Fruit fly (Drosophila melanogaster): Measurements from ENCODE around the gene CG15370.

Gene CG15370

DNA sequence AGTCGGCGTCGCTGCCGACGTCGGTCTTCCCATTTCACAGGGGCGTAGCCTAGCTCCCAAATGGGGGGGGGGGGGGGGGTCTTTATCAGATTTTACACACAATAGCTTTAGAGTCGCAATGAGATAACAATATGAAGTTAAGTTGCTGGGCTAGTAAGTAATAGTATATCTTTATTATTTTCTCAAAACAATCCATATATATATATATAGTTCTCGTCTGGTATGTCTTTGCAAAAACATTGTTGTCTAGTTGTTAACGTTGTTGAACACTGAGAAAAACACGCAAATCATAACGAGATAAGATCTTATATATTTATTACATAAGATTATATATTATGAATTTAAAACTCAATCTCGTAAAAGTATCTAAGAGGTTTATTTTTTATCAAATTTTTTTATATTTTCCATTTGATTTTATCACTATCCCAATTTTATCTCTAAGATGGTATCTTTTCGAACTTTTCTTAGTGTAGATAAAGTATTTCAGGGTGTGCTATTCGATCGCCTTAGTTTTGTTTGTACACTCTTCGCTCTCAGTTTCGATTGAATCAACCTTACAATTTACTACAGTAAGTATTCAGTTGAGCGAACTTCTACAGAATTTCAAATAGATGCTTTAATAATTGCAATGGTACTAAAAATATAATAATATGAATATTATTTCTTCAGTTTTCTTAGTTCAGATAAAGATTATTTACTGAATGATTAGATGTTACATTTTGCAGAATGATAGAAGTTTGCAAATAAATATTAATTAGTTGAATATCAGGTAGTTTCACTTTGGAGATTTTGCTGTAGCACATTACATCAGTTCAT is 23.2 kb upstream of the CG15370 start (continued):
- TF ChIP-seq fkh (GFP tag; optimal IDR thresholded peaks at IDR 0.05) (peak; percentile 39), CG6163 (GFP tag; IDR thresholded peaks at IDR 0.05) (peak; percentile 76), CG15336 (GFP tag; IDR thresholded peaks at IDR 0.05) (peak; percentile 66), salr (GFP tag; optimal IDR thresholded peaks at IDR 0.05) (peak; percentile 20 to 48), dac (GFP tag; optimal IDR thresholded peaks at IDR 0.05) (peak; percentile 57), CG3032 (tag; optimal IDR thresholded peaks at IDR 0.05) (peak; percentile 48), CG10631 (GFP tag; optimal IDR thresholded peaks at IDR 0.05) (peak; percentile 25), Hr38 (GFP tag; optimal IDR thresholded peaks at IDR 0.05) (no peak), Smox (GFP tag; optimal IDR thresholded peaks at IDR 0.05) (no peak), lz (GFP tag; optimal IDR thresholded peaks at IDR 0.05) (peak; percentile 10), Lpt (GFP tag; optimal IDR thresholded peaks at IDR 0.05) (no peak), spab (GFP tag; optimal IDR thresholded peaks at IDR 0.05) (peak; percentile 20), topi (GFP tag; optimal IDR thresholded peaks at IDR 0.05) (no peak), svp (GFP tag) (peak; percentile 48), Hr4 (GFP tag; optimal IDR thresholded peaks at IDR 0.05) (peak; percentile 16), CG8119 (GFP tag; IDR thresholded peaks at IDR 0.05) (peak; percentile 64; the same call in 2 of the 3 replicates), acj6 (GFP tag; optimal IDR thresholded peaks at IDR 0.05) (peak; percentile 16)

- TF ChIP-seq topi (GFP tag; optimal IDR thresholded peaks at IDR 0.05) (peak; percentile 10), Eip78C (GFP tag) (peak; percentile 30), Smox (GFP tag; optimal IDR thresholded peaks at IDR 0.05) (no peak), esn (GFP tag; optimal IDR thresholded peaks at IDR 0.05) (no peak), svp (GFP tag) (peak; percentile 23)
Observed at dm6 chrX:9210787-9211186, 14.4 kb upstream of the CG15370 start, which contains the start of gene SmydA-9. SmydA-9 (minus strand) TSS chrX:9210887.

- TF ChIP-seq svp (GFP tag): peak; percentile 37
- TF ChIP-seq esn (GFP tag; optimal IDR thresholded peaks at IDR 0.05): no peak
Observed at dm6 chrX:9214576-9214975, 10.7 kb upstream of the CG15370 start, which contains the start of gene Obp8a. Obp8a (plus strand) TSS chrX:9214876.

- TF ChIP-seq topi (GFP tag; optimal IDR thresholded peaks at IDR 0.05): no peak
- TF ChIP-seq CG15336 (GFP tag; IDR thresholded peaks at IDR 0.05): no peak
- TF ChIP-seq dac (GFP tag; optimal IDR thresholded peaks at IDR 0.05): no peak
- no peak for TF ChIP-seq CG8319 (GFP tag; optimal IDR thresholded peaks at IDR 0.05)
- no peak for TF ChIP-seq CG6808 (GFP tag; optimal IDR thresholded peaks at IDR 0.05)
- no peak for TF ChIP-seq Ets96B (tag; optimal IDR thresholded peaks at IDR 0.05)
Observed at dm6 chrX:9215485-9215884, 9.8 kb upstream of the CG15370 start, which contains the start of gene CG15368. CG15368 (plus strand) TSS chrX:9215785.

DNA sequence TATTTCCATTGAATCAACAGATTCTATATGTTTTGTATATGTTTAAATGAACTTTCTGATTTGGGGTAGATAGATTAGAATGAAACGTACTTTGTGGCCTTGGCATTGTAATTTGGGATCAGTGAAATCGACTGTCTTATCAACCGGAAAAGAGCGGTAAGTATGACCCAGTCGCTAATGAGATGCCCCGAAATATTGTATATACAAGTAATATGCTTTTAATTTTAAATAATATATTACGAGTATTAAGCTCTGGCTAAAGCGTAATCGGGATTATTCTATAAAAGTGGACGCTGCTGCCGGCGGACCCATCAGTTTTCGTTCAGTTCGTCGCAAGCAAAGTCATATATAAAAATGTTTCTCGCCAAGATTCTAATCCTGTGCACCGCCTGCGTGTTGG is 8.7 kb upstream of the CG15370 start, which contains the start of gene CG15369:
Gene CG15369, plus strand, starts transcription at position 301 of the 400 bp plus-strand sequence.
- TF ChIP-seq svp (GFP tag): peak; percentile 60
- no peak for TF ChIP-seq esn (GFP tag; optimal IDR thresholded peaks at IDR 0.05)

DNA sequence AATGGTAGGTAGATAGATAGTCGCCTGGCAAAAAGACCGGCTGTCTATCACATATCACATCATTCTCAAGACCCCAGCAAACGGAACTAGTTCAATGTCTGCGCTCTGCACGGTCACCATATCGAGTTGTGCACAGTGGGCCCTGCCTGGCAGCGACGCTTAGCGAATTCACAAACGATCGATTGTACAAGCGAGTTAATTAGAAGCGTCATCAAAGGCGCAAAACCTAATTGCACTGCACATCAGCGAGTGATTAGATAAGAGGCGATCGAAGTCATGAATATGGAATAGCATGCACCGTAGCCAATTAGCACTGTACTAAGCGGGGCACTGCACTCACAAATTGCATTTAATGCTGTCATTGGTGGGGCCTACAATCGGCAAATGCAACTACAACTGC is 4.8 kb upstream of the CG15370 start:
- peak; percentile 45; the same call in 2 of the 3 replicates for TF ChIP-seq CG8119 (GFP tag; IDR thresholded peaks at IDR 0.05)
- no peak for TF ChIP-seq cyc (GFP tag; optimal IDR thresholded peaks at IDR 0.05)
- no peak for TF ChIP-seq CG10631 (GFP tag; optimal IDR thresholded peaks at IDR 0.05)
- TF ChIP-seq CG16779 (tag; optimal IDR thresholded peaks at IDR 0.05): no peak
- peak; percentile 36 for TF ChIP-seq Hr4 (GFP tag; optimal IDR thresholded peaks at IDR 0.05)
- no peak for TF ChIP-seq ss (GFP tag; optimal IDR thresholded peaks at IDR 0.05)
- TF ChIP-seq Ets96B (tag; optimal IDR thresholded peaks at IDR 0.05): no peak
- no peak for TF ChIP-seq Sox102F (GFP tag; optimal IDR thresholded peaks at IDR 0.05)
- 0 out of 2 replicates have a peak, but pooled peaks have one; percentile 42 for TF ChIP-seq Gug (GFP tag; IDR thresholded peaks at IDR 0.05)
- TF ChIP-seq spab (GFP tag; optimal IDR thresholded peaks at IDR 0.05): no peak
- TF ChIP-seq CG8632 (GFP tag; optimal IDR thresholded peaks at IDR 0.05): no peak
- peak; percentile 15 for TF ChIP-seq dac (GFP tag; optimal IDR thresholded peaks at IDR 0.05)
- no peak for TF ChIP-seq svp (GFP tag)
- no peak for TF ChIP-seq fkh (GFP tag; optimal IDR thresholded peaks at IDR 0.05)
- peak; percentile 32 for TF ChIP-seq CG6276 (GFP tag; optimal IDR thresholded peaks at IDR 0.05)
- TF ChIP-seq CG15336 (GFP tag; IDR thresholded peaks at IDR 0.05): peak; percentile 72
- no peak for TF ChIP-seq CG11762 (GFP tag; optimal IDR thresholded peaks at IDR 0.05; ENCODE audit: insufficient read depth)
- TF ChIP-seq CG8319 (GFP tag; optimal IDR thresholded peaks at IDR 0.05): no peak
- peak; percentile 17 for TF ChIP-seq OdsH (GFP tag; optimal IDR thresholded peaks at IDR 0.05)
- no peak for TF ChIP-seq lz (GFP tag; optimal IDR thresholded peaks at IDR 0.05)
- peak; percentile 18 for TF ChIP-seq achi (GFP tag; optimal IDR thresholded peaks at IDR 0.05)
- TF ChIP-seq CG11902 (GFP tag; optimal IDR thresholded peaks at IDR 0.05): no peak
- peak; percentile 67 for TF ChIP-seq CG32006 (GFP tag; optimal IDR thresholded peaks at IDR 0.05)
- no peak for TF ChIP-seq Eip93F (GFP tag; optimal IDR thresholded peaks at IDR 0.05)
- no peak for TF ChIP-seq Hr38 (GFP tag; optimal IDR thresholded peaks at IDR 0.05)
- TF ChIP-seq pdm3 (GFP tag; optimal IDR thresholded peaks at IDR 0.05): peak; percentile 29
- TF ChIP-seq CG31627 (GFP tag; optimal IDR thresholded peaks at IDR 0.05): no peak
